Worm (Caenorhabditis elegans) whole organism, midembryonic: Measurements from ENCODE around the gene raga-1.

ENCODE experiments used
- T22C8.4 ChIP-seq: fragments of 200-800 bp; sonication (Bioruptor generic); IDR thresholded peaks from 2 replicates; pipeline ENCODE4 v1.3.6; 2022; ENCODE audit warnings: missing genetic modification characterization, missing compliant biosample characterization
- ref-1 ChIP-seq: fragments of 200-800 bp; sonication (Bioruptor generic); conservative IDR thresholded peaks from 2 replicates; pipeline ENCODE4 v1.3.6; 2022; ENCODE audit warnings: missing genetic modification reagents, missing genetic modification characterization, missing compliant biosample characterization
- tab-1 ChIP-seq: fragments of 200-800 bp; sonication (Bioruptor generic); IDR thresholded peaks from 2 replicates; pipeline ENCODE4 v1.3.6; 2022; ENCODE audit warnings: missing genetic modification characterization, missing compliant biosample characterization

ce11 chrII:11297217-11297738 is 3.9 kb upstream of the raga-1 start, which contains the start of gene saps-1:
- TF ChIP-seq tab-1 (GFP tag; lab: Robert Waterston, UW) (no peak), T22C8.4 (GFP tag; lab: Robert Waterston, UW) (no peak), ref-1 (GFP tag; lab: Robert Waterston, UW) (no peak)
